Fruit fly (Drosophila melanogaster): ENCODE results near the gene obst-H.

obst-H gene

dm6 chr3L:15497902-15498301, 31.1 kb downstream of the obst-H start, which contains the start of gene CG7276:
Gene CG7276, plus strand, starts transcription at chr3L:15498202.
- TF ChIP-seq NK7.1 (GFP tag; optimal IDR thresholded peaks at IDR 0.05) (no peak), tgo (GFP tag; IDR thresholded peaks at IDR 0.05) (no peak)

dm6 chr3L:15496274-15496673, 32.8 kb downstream of the obst-H start, which contains the start of gene CG13455:
Gene CG13455, plus strand, starts transcription at chr3L:15496574.
- TF ChIP-seq CG2889 (GFP tag; IDR thresholded peaks at IDR 0.05), result no peak
- TF ChIP-seq dpn (GFP tag; optimal IDR thresholded peaks at IDR 0.05), result no peak
- no peak for TF ChIP-seq CG6175 (GFP tag; IDR thresholded peaks at IDR 0.05)
- no peak for TF ChIP-seq az2 (GFP tag; optimal IDR thresholded peaks at IDR 0.05)

- TF ChIP-seq MTF-1 (GFP tag; optimal IDR thresholded peaks at IDR 0.05; ENCODE audit: borderline replicate concordance) (no peak), cato (GFP tag; optimal IDR thresholded peaks at IDR 0.05; ENCODE audit: borderline replicate concordance) (no peak), dan (GFP tag; IDR thresholded peaks at IDR 0.05) (no peak), Dp (GFP tag; optimal IDR thresholded peaks at IDR 0.05) (no peak), CG14050 (GFP tag; IDR thresholded peaks at IDR 0.05) (no peak), CG14965 (GFP tag; optimal IDR thresholded peaks at IDR 0.05; ENCODE audit: borderline replicate concordance) (no peak), Dbx (GFP tag; IDR thresholded peaks at IDR 0.05) (no peak), B-H1 (GFP tag; IDR thresholded peaks at IDR 0.05) (no peak), bigmax (GFP tag; optimal IDR thresholded peaks at IDR 0.05) (no peak), fd64A (GFP tag; optimal IDR thresholded peaks at IDR 0.05) (no peak), dmrt11E (tag; optimal IDR thresholded peaks at IDR 0.05) (no peak), CG4617 (GFP tag; optimal IDR thresholded peaks at IDR 0.05; ENCODE audit: borderline replicate concordance) (no peak), caup (GFP tag; optimal IDR thresholded peaks at IDR 0.05; ENCODE audit: severe bottlenecking) (no peak), D19A (tag; optimal IDR thresholded peaks at IDR 0.05) (no peak)
These were observed 33.6 kb downstream of the obst-H start, which contains the start of gene CG12355 for dm6 chr3L:15495449-15495848. Gene CG12355, minus strand, starts transcription at chr3L:15495549.

- TF ChIP-seq CG17361 (GFP tag; IDR thresholded peaks at IDR 0.05), result 0 out of 3 replicates have a peak, but pooled peaks have one; percentile 8
- no peak for TF ChIP-seq CG11723 (GFP tag; optimal IDR thresholded peaks at IDR 0.05)
- TF ChIP-seq CG14050 (GFP tag; IDR thresholded peaks at IDR 0.05), result no peak
- peak; percentile 86 for TF ChIP-seq CG3163 (GFP tag; optimal IDR thresholded peaks at IDR 0.05)
- TF ChIP-seq CG11696 (GFP tag; IDR thresholded peaks at IDR 0.05), result no peak
- peak; percentile 20 for TF ChIP-seq CG15601 (tag; optimal IDR thresholded peaks at IDR 0.05)
- peak; percentile 3 for TF ChIP-seq kah (GFP tag; optimal IDR thresholded peaks at IDR 0.05)
- 0 out of 2 replicates have a peak, but pooled peaks have one; percentile 35 for TF ChIP-seq ato (GFP tag; IDR thresholded peaks at IDR 0.05; ENCODE audit: partially characterized antibody)
- no peak for TF ChIP-seq repo (GFP tag; optimal IDR thresholded peaks at IDR 0.05)
- peak; percentile 49 for TF ChIP-seq sd (tag; optimal IDR thresholded peaks at IDR 0.05)
- peak; percentile 7 for TF ChIP-seq nerfin-1 (tag; optimal IDR thresholded peaks at IDR 0.05)
- TF ChIP-seq CG1024 (GFP tag; IDR thresholded peaks at IDR 0.05), result 0 out of 2 replicates have a peak, but pooled peaks have one; percentile 7
- TF ChIP-seq Pdp1 (GFP tag; optimal IDR thresholded peaks at IDR 0.05), result peak in 1 of 2 experiments; percentile 51
- peak; percentile 1 for TF ChIP-seq CG4707 (GFP tag; optimal IDR thresholded peaks at IDR 0.05)
- no peak for TF ChIP-seq sima (GFP tag; optimal IDR thresholded peaks at IDR 0.05)
- TF ChIP-seq Dbx (GFP tag; IDR thresholded peaks at IDR 0.05), result 0 out of 3 replicates have a peak, but pooled peaks have one; percentile 35
- peak; percentile 25 for TF ChIP-seq lab (GFP tag; optimal IDR thresholded peaks at IDR 0.05)
- no peak for TF ChIP-seq chn (GFP tag; optimal IDR thresholded peaks at IDR 0.05)
- TF ChIP-seq sug (tag; optimal IDR thresholded peaks at IDR 0.05), result peak; percentile 1
- peak; percentile 20 for TF ChIP-seq CG2678 (tag; optimal IDR thresholded peaks at IDR 0.05)
- TF ChIP-seq CG10431 (GFP tag; optimal IDR thresholded peaks at IDR 0.05), result peak; percentile 11
- peak; percentile 88 for TF ChIP-seq CTCF (GFP tag; optimal IDR thresholded peaks at IDR 0.05)
- peak; percentile 47; the same call in 1 of the 2 replicates for TF ChIP-seq ara (GFP tag; IDR thresholded peaks at IDR 0.05)
- TF ChIP-seq ATbp (GFP tag; optimal IDR thresholded peaks at IDR 0.05), result peak; percentile 35
- TF ChIP-seq amos (GFP tag; IDR thresholded peaks at IDR 0.05; ENCODE audit: partially characterized antibody), result no peak
- TF ChIP-seq exex (tag; optimal IDR thresholded peaks at IDR 0.05), result peak; percentile 21
These were observed 34.3 kb downstream of the obst-H start for dm6 chr3L:15494599-15495271.

Measured in whole organism, embryonic.